Worm (Caenorhabditis elegans) whole organism, L3 larva: Measurements from ENCODE around the gene erg-28.

Experiments
- eor-1 ChIP-seq, 2 experiments: fragments of 150-350 bp; optimal IDR thresholded peaks; 2 replicates each; lab custom pipeline; 2014 to 2018; ENCODE audit warnings: missing biosample characterization in 2 of 2, missing genetic modification characterization in 2 of 2
- nhr-25 ChIP-seq: sonication (generic microtip); optimal IDR thresholded peaks from 2 replicates; lab custom pipeline; 2017; ENCODE audit warnings: missing biosample characterization, missing genetic modification characterization
- nhr-67 ChIP-seq: fragments of 150-350 bp; optimal IDR thresholded peaks from 2 replicates; lab custom pipeline; 2014; ENCODE audit warnings: missing biosample characterization, missing genetic modification characterization
- unc-62 ChIP-seq: fragments of 150-350 bp; sonication (generic microtip); optimal IDR thresholded peaks from 4 replicates; lab custom pipeline; 2014; ENCODE audit warnings: missing biosample characterization, missing genetic modification reagents, missing genetic modification characterization

DNA sequence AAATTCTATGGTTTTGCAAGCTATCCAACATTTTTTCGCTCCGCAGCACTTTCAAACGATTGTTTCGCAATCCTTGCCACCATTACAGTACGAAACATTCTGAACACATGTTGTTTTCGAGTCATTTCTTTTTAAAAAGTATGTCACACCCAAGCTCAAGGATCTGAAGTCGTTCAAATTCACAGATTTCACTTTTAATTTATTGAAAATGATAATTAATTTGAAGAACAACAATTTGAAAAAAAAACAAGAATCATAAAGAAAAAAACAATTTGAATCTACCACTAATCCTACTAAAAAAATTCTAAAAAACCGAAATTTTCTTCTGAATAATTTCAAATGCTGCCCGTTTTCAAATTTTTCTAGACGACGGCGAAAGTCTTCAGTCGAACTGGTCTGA is 14.8 kb upstream of the erg-28 start, which contains the start of gene C14C10.2:
- no peak for TF ChIP-seq nhr-67
- TF ChIP-seq eor-1 (tag; optimal IDR thresholded peaks at IDR 0.05; lab: Kevin White, UChicago): no peak
- TF ChIP-seq nhr-25 (tag; lab: Kevin White, UChicago): no peak
- TF ChIP-seq unc-62 (GFP tag; lab: Kevin White, UChicago): no peak
